Fruit fly (Drosophila melanogaster): ENCODE data around the gene CG4360.

Gene CG4360

DNA sequence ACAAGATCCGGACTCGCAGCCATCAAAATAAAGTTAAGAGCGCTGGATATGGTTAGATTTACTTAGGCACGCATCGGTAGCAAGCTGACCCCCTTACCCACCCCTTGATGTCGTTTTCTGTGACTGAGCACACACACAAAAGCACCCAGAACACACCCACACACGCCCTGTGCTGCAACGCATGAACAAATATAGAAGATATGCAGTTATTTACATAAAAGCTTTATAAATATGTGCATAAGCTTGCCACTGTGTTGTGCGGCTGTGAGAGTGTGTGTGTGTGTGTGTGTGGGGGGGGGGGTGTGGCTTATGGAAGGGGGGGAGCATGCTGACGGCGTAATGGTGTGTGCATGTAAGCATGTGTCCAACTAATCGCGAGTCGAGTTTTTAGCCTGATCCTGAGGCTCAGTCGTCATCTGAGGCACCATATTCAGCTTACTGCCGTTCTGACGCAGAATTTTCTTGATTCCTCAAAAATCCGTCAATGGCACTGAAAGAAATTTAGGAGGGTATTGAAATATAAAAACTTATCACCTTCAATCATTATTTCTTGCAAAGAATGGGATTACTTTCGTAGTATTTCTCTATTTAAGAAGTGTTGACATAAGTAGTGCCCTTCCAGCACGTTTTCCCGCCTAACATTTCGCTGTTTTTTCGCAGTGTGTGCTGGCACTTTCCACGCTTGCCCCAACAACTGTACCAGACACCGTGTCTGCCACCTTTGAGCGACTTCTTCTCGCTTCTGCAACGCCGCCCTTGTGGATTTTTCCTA lies 41.9 kb downstream of the CG4360 start:
- TF ChIP-seq Crg-1 (GFP tag; optimal IDR thresholded peaks at IDR 0.05), result no peak
- TF ChIP-seq kay (GFP tag; ENCODE audit: borderline replicate concordance), result no peak
- no peak for TF ChIP-seq Hr96 (GFP tag; optimal IDR thresholded peaks at IDR 0.05)
- TF ChIP-seq CG11617 (GFP tag; optimal IDR thresholded peaks at IDR 0.05), result no peak
- no peak for TF ChIP-seq pad (GFP tag; optimal IDR thresholded peaks at IDR 0.05)
- no peak for TF ChIP-seq cic (GFP tag; optimal IDR thresholded peaks at IDR 0.05)
- no peak for TF ChIP-seq CG7045 (GFP tag; optimal IDR thresholded peaks at IDR 0.05)
- TF ChIP-seq tj (GFP tag; optimal IDR thresholded peaks at IDR 0.05), result no peak
- TF ChIP-seq CG1620 (GFP tag; optimal IDR thresholded peaks at IDR 0.05), result no peak
- no peak for TF ChIP-seq cnc (optimal IDR thresholded peaks at IDR 0.05)
- TF ChIP-seq Mnt (GFP tag; optimal IDR thresholded peaks at IDR 0.05), result no peak
- no peak for TF ChIP-seq bab1 (GFP tag; optimal IDR thresholded peaks at IDR 0.05)
- no peak for TF ChIP-seq CG7101 (tag; optimal IDR thresholded peaks at IDR 0.05)
- TF ChIP-seq Clk (GFP tag; optimal IDR thresholded peaks at IDR 0.05), result no peak
- TF ChIP-seq ovo (GFP tag; optimal IDR thresholded peaks at IDR 0.05), result no peak
- no peak for TF ChIP-seq CG12768 (GFP tag; optimal IDR thresholded peaks at IDR 0.05)
- TF ChIP-seq CG5204 (GFP tag; optimal IDR thresholded peaks at IDR 0.05), result no peak
- no peak for TF ChIP-seq toe (GFP tag; optimal IDR thresholded peaks at IDR 0.05)
- TF ChIP-seq CG14711 (tag; optimal IDR thresholded peaks at IDR 0.05), result no peak
- TF ChIP-seq CG33017 (tag; optimal IDR thresholded peaks at IDR 0.05), result no peak

DNA sequence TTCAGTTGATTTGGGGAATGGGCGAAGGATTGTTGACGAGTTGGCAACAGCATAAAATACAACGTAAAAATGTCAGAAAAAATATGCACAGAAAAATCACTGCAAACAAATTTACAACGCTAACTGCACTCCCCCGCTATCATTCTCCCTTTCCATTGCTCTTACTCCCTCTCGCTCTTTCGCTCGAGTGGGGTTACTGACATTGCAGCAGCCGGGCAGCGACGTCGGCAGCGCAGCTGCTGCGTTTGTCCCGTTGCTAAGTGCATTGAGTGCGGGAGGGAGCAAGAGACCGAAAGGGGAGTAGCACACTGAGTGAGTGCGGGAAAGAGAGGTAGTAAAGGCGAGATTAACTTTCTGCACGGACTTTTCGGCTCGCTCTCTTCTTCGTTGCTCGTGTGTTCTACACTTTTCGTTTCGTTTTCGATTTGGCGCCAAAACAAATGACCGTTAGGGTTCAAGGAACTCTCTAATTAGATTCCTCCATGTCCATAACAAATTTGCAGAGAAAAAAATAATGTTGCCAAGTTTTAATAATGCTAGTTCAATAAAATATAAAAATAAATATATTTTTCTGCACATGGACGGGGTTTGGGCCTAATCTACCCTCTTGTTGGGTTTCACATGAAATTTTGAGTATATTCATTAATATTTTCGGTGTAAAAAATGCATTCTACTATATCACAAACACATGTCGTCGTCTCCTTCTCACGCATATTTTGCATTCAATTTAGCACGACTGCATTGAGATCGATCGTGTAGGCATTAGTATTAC lies 43.5 kb downstream of the CG4360 start:
- TF ChIP-seq CG33017 (tag; optimal IDR thresholded peaks at IDR 0.05) (no peak), CG12768 (GFP tag; optimal IDR thresholded peaks at IDR 0.05) (no peak), Hr96 (GFP tag; optimal IDR thresholded peaks at IDR 0.05) (no peak), bab1 (GFP tag; optimal IDR thresholded peaks at IDR 0.05) (peak; percentile 25), CG1620 (GFP tag; optimal IDR thresholded peaks at IDR 0.05) (no peak), CG14711 (tag; optimal IDR thresholded peaks at IDR 0.05) (peak; percentile 3), toe (GFP tag; optimal IDR thresholded peaks at IDR 0.05) (no peak), cnc (optimal IDR thresholded peaks at IDR 0.05) (no peak), ovo (GFP tag; optimal IDR thresholded peaks at IDR 0.05) (peak; percentile 21), pad (GFP tag; optimal IDR thresholded peaks at IDR 0.05) (peak; percentile 92), Crg-1 (GFP tag; optimal IDR thresholded peaks at IDR 0.05) (no peak), kay (GFP tag; ENCODE audit: borderline replicate concordance) (peak; percentile 8), tj (GFP tag; optimal IDR thresholded peaks at IDR 0.05) (no peak), cic (GFP tag; optimal IDR thresholded peaks at IDR 0.05) (peak; percentile 50), CG11617 (GFP tag; optimal IDR thresholded peaks at IDR 0.05) (no peak), CG7101 (tag; optimal IDR thresholded peaks at IDR 0.05) (no peak), CG7045 (GFP tag; optimal IDR thresholded peaks at IDR 0.05) (no peak)

DNA sequence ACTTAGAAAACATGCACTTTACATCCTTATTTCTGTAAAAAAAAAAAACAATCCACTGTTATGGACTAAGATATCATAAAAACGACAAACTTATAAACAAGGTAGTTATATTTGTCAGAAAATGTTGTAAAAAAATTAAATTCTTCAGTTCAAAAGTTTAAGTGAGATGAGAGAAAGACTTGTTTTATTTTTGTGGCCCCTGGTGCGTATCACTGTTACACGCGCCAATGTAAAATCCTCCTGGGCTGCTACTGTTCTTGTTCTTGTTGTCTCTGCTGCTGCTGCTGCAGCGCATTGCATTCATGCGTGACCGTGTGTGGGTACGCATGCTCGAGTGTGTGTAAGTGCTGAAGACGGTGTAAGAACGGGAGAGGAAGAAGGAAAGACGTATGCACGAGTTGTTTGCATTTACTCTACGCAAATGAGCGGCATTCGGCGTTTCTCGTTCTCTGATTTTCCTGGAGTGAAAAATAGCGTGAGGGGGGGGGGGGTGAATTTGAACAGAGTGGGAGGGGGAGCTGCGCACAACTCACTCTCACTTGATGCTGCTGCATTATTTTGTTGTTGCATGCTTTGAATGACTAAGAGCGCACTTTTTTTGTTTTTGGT lies 44.2 kb downstream of the CG4360 start:
- TF ChIP-seq Hr96 (GFP tag; optimal IDR thresholded peaks at IDR 0.05) (no peak), cic (GFP tag; optimal IDR thresholded peaks at IDR 0.05) (peak; percentile 67)

DNA sequence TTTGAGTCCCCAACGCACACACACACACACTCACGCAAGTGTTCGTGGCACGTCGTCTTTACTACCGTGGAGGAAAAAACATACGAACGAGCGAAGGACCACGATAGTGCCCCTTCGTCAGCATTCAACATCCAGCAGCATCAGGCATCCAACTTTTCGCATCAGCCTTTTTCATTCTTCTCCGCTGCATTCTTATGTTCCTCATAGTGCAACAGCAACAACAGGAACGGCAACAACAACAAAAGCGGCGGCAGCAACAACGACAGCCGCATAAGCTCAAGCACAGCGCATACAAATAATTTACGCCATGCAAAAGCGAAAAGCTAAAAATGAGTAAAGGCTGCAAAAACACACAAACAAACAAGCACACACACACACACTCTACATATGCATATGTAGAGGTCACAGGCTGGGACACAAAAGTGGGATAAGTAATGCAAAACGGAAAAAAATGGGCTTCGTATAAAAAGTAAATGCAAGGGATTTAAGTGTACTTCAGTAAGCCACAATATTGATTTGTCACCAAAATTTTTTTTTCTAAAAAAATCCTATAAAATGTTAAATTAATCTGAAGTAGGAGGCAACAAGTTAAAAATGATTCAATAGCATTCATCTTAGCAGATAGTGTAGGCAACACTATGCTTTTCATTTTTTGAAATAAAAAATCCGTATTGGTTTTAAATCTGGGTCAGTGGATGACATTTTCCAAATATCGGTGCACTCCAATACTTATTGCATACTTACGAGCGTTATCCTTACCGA lies 44.9 kb downstream of the CG4360 start:
- TF ChIP-seq CG33017 (tag; optimal IDR thresholded peaks at IDR 0.05) (no peak), Crg-1 (GFP tag; optimal IDR thresholded peaks at IDR 0.05) (no peak), Hr96 (GFP tag; optimal IDR thresholded peaks at IDR 0.05) (no peak), cic (GFP tag; optimal IDR thresholded peaks at IDR 0.05) (peak; percentile 31), bab1 (GFP tag; optimal IDR thresholded peaks at IDR 0.05) (no peak), pad (GFP tag; optimal IDR thresholded peaks at IDR 0.05) (peak; percentile 10), CG12768 (GFP tag; optimal IDR thresholded peaks at IDR 0.05) (no peak), CG14711 (tag; optimal IDR thresholded peaks at IDR 0.05) (no peak), Mnt (GFP tag; optimal IDR thresholded peaks at IDR 0.05) (no peak), kay (GFP tag; ENCODE audit: borderline replicate concordance) (no peak), CG5204 (GFP tag; optimal IDR thresholded peaks at IDR 0.05) (no peak), Clk (GFP tag; optimal IDR thresholded peaks at IDR 0.05) (no peak), tj (GFP tag; optimal IDR thresholded peaks at IDR 0.05) (no peak), ovo (GFP tag; optimal IDR thresholded peaks at IDR 0.05) (no peak), CG7101 (tag; optimal IDR thresholded peaks at IDR 0.05) (no peak), toe (GFP tag; optimal IDR thresholded peaks at IDR 0.05) (no peak)

DNA sequence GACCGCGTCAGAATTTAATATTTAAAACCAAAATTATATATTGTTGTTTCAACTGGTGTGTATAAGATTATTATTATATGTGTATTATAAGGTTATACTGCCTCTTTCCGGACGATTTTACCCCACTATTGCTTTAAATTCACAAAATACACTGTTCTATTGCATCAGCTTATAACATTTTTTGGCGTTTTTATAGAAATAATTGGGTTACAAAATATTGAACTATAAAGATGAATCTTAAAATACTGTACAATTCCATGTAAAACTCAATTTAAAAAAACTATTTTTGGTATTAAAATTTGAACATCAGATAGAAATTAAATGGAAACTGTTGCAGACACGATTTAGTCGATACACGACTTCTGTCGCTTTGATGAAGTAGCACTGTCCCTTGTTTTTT lies 45.7 kb downstream of the CG4360 start:
- TF ChIP-seq tj (GFP tag; optimal IDR thresholded peaks at IDR 0.05), result peak; percentile 16
- TF ChIP-seq Clk (GFP tag; optimal IDR thresholded peaks at IDR 0.05), result no peak
- TF ChIP-seq toe (GFP tag; optimal IDR thresholded peaks at IDR 0.05), result no peak
- no peak for TF ChIP-seq CG1620 (GFP tag; optimal IDR thresholded peaks at IDR 0.05)
- TF ChIP-seq Hr96 (GFP tag; optimal IDR thresholded peaks at IDR 0.05), result no peak

Data from whole organism, adult.